Fruit fly (Drosophila melanogaster): ENCODE results near the gene MED15.

DNA sequence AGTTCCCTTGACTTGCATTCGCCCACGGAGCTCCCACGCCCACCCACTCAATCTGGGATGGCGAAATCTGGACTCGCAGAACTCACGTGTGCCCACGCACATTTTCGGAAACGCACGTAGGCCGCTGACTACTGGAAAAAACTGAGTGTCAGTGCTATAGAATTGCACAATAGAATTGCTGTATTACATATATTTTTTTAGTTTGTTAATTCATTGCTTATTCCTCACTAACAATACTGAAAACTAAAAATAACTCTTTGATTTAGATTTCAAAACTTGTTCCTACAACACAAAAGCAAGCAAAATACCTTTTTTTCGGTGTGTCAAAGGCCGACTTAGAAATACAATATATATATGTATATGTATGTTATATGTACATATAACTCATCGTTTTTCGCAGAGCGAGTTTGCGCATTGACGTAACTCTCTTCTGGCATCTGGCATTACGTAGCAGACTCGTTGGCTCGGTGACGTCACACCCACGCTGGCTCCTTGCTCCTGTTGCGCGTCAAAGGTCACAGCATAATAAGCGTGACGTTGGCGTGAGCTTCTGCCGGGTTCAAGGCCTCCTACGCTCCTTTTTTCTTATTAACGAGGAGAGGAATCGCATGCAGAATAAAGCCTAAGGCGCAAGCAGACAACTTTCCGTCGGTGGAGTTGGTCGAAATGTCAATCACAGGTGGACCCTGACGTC is 9.1 kb downstream of the MED15 start:
- TF ChIP-seq Sp1 (GFP tag; optimal IDR thresholded peaks at IDR 0.05), result peak; percentile 4
- no peak for TF ChIP-seq woc (GFP tag; optimal IDR thresholded peaks at IDR 0.05)
- peak; percentile 46 for TF ChIP-seq h (GFP tag; optimal IDR thresholded peaks at IDR 0.05)
- TF ChIP-seq fru (GFP tag; optimal IDR thresholded peaks at IDR 0.05), result peak; percentile 24
- no peak for TF ChIP-seq dsf (GFP tag; optimal IDR thresholded peaks at IDR 0.05; ENCODE audit: borderline replicate concordance)
- no peak for TF ChIP-seq CrebA (GFP tag; optimal IDR thresholded peaks at IDR 0.05; ENCODE audit: borderline replicate concordance)
- peak; percentile 22 for TF ChIP-seq OdsH (GFP tag; optimal IDR thresholded peaks at IDR 0.05)
- TF ChIP-seq Abd-B (GFP tag; optimal IDR thresholded peaks at IDR 0.05), result no peak
- TF ChIP-seq usp (GFP tag; optimal IDR thresholded peaks at IDR 0.05), result no peak
- no peak for TF ChIP-seq Myc (optimal IDR thresholded peaks at IDR 0.05)
- no peak for TF ChIP-seq pan (optimal IDR thresholded peaks at IDR 0.05)
- no peak for TF ChIP-seq Jra (GFP tag; optimal IDR thresholded peaks at IDR 0.05)
- no peak for TF ChIP-seq N (GFP tag; optimal IDR thresholded peaks at IDR 0.05)
